Worm (Caenorhabditis elegans): Measurements from ENCODE around the gene C55B6.1.
A peak's percentile ranks its signal among the peaks of the same experiment; 100 is the strongest.

Gene C55B6.1

ce11 chrX:7204175-7204574, 4.0 kb downstream of the C55B6.1 start:
- TF ChIP-seq zip-8 (tag; optimal IDR thresholded peaks at IDR 0.05) (peak; percentile 95), lin-32 (GFP tag; optimal IDR thresholded peaks at IDR 0.05) (no peak), ceh-39 (tag; optimal IDR thresholded peaks at IDR 0.05) (no peak)

DNA sequence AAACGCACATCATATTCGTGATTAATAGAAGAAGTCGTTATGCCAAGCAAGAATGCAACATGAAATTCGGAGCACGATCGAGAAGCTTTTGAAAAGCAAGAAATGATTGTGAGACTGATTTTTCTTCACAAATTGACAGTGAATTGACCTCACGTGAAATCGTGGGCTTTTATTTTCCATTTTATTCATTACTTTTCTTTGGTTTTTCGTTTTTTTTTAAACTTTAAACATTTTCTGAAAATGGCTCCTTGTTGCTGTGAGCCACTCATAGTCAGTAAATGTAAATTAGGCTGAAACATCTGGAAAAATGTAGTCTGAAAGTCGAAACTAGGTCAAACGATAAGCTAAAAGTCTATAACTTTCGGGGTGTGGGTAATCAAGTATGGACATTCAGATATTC, 5.0 kb downstream of the C55B6.1 start, which contains the start of gene C55B6.5:
TSS of gene C55B6.5 (minus strand) at position 101 of the 400 bp plus-strand sequence.
- TF ChIP-seq unc-39 (tag; optimal IDR thresholded peaks at IDR 0.05) (no peak), lsy-2 (tag; optimal IDR thresholded peaks at IDR 0.05) (no peak), blmp-1 (tag; optimal IDR thresholded peaks at IDR 0.05) (no peak)

DNA sequence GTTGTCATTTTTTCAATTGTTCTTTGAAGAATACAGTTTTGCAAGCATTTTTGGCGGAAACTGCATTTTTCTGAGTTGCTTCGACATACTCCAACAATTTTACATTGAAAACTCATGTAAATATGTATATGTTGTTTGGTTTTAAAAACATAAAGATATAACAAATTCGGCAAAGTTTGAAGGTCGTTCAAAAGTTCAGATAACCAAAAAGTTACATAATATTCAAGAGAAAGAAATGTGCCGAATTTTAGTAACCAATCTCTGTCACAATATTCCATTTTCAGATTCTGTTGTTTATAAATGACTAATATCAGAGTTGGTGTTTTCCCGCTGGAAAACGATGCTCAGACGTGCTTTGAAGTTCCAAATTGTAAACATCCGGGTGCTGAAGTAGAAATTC, 6.3 kb downstream of the C55B6.1 start, which contains the start of gene ZK867.2:
TSS of gene ZK867.2 (plus strand) at position 301 of the 400 bp plus-strand sequence.
- TF ChIP-seq mep-1 (tag; optimal IDR thresholded peaks at IDR 0.05) (no peak), mls-2 (tag; optimal IDR thresholded peaks at IDR 0.05) (no peak), lsy-2 (tag; optimal IDR thresholded peaks at IDR 0.05) (no peak), elt-3 (tag; optimal IDR thresholded peaks at IDR 0.05) (no peak), blmp-1 (tag; optimal IDR thresholded peaks at IDR 0.05) (no peak)

- TF ChIP-seq cnd-1 (tag; optimal IDR thresholded peaks at IDR 0.05) (peak; percentile 87), ces-1 (GFP tag; optimal IDR thresholded peaks at IDR 0.05) (peak; percentile 30), mls-2 (tag; optimal IDR thresholded peaks at IDR 0.05) (no peak), nhr-237 (tag; optimal IDR thresholded peaks at IDR 0.05) (no peak), ceh-43 (GFP tag; optimal IDR thresholded peaks at IDR 0.05) (no peak), nhr-12 (tag; optimal IDR thresholded peaks at IDR 0.05) (no peak), lin-32 (GFP tag; optimal IDR thresholded peaks at IDR 0.05) (peak; percentile 80)
These were observed 9.0 kb downstream of the C55B6.1 start for ce11 chrX:7209151-7209550.

DNA sequence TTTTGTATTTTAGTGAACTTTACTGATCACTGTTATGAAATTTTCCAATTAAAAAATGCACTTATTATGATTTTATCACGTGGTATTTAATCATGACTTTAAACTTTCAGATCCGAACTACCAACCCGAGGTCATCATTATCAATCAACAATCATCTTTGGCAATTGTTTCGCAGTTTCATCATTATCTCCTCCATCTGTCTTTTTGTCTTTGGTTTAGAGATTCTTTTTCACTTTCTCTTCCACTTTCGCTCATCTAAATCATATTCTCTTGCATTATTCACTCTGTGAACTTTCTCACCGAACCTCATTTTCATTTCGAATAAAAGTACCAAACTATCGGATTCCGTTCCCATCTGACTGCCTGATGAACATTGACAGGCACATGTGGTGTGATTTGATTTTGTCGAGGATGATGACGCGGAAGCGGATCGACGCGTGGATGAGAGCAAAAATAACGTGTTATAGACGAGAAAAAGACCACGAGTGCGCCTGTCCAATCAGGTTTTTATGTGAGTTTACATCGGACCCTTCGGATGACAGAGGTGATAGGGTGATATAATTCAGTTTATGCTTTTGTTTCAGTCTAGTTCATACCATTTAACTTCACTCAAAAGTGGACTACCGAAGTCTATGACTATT, 10.4 kb downstream of the C55B6.1 start:
- TF ChIP-seq M03D4.4 (tag; optimal IDR thresholded peaks at IDR 0.05) (no peak), hlh-1 (tag; optimal IDR thresholded peaks at IDR 0.05) (peak; percentile 41)

- no peak for TF ChIP-seq mls-2 (tag; optimal IDR thresholded peaks at IDR 0.05)
- TF ChIP-seq M03D4.4 (tag; optimal IDR thresholded peaks at IDR 0.05), result no peak
- TF ChIP-seq lin-13 (tag; optimal IDR thresholded peaks at IDR 0.05), result no peak
- no peak for TF ChIP-seq sem-2 (GFP tag; optimal IDR thresholded peaks at IDR 0.05)
- no peak for TF ChIP-seq sptf-1 (tag; optimal IDR thresholded peaks at IDR 0.05)
These were observed 11.2 kb downstream of the C55B6.1 start, which contains the start of gene spp-22 for ce11 chrX:7211405-7211804. TSS of gene spp-22 (plus strand) at chrX:7211705.

DNA sequence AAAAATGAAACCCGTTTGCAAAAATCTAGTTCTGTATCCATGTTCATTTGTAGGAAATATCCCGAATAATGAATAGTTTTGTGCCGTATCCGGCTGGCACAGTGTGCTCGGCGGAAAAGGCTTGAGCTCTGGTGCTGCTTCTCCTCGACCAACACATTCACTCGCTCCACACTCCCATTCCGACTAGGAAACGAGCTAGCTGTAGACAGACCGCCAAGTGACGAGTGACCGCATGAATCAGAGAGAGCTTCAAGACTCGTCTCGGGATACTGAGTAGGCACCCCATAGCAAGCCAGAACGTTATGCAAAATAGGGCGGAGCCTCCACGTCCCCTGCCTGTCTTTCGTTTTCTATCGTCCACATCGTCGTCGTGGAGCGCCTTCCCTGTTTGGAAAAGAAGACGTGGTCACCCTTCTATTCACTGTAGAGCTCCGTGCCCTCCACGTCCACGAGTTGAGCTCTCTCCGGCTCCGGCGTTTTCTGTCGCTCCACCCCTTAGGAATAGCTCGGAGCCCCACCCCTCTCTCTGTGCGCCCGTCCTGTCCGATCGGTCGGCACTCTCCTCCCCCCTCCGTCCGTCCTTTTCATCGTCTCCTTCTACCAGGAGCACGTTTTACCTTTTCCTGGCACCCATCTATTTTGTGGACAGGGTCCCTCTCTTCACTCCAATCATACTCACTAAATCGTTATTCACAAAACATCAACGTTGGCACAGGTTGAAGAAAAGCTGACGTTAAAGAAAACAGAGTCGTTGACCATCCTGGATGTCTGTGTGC, 17.7 kb downstream of the C55B6.1 start, which contains the start of gene syd-9:
TSS of gene syd-9 (plus strand) at position 394 of the 776 bp plus-strand sequence.
- TF ChIP-seq unc-39 (tag; optimal IDR thresholded peaks at IDR 0.05) (no peak), sptf-1 (tag; optimal IDR thresholded peaks at IDR 0.05) (peak; percentile 32), zip-8 (tag; optimal IDR thresholded peaks at IDR 0.05) (no peak), mls-2 (tag; optimal IDR thresholded peaks at IDR 0.05) (peak; percentile 49)

- TF ChIP-seq pha-4 (tag; optimal IDR thresholded peaks at IDR 0.05) (no peak), mls-2 (tag; optimal IDR thresholded peaks at IDR 0.05) (peak; percentile 54), ces-1 (GFP tag; optimal IDR thresholded peaks at IDR 0.05) (peak; percentile 63)
These were observed 20.0 kb downstream of the C55B6.1 start for ce11 chrX:7220209-7220608.

ce11 chrX:7222383-7222782, 22.2 kb downstream of the C55B6.1 start:
- no peak for TF ChIP-seq nhr-12 (tag; optimal IDR thresholded peaks at IDR 0.05)
- TF ChIP-seq cnd-1 (tag; optimal IDR thresholded peaks at IDR 0.05), result no peak
- TF ChIP-seq unc-62 (GFP tag; optimal IDR thresholded peaks at IDR 0.05), result no peak
- peak; percentile 1 for TF ChIP-seq mls-2 (tag; optimal IDR thresholded peaks at IDR 0.05)
- no peak for TF ChIP-seq pha-4 (tag; optimal IDR thresholded peaks at IDR 0.05)
- no peak for TF ChIP-seq nhr-2 (tag; optimal IDR thresholded peaks at IDR 0.05)
- no peak for TF ChIP-seq lin-13 (tag; optimal IDR thresholded peaks at IDR 0.05)
- TF ChIP-seq nhr-28 (tag; optimal IDR thresholded peaks at IDR 0.05), result no peak

Measured in whole organism, mixed stage, embryonic.